Worm (Caenorhabditis elegans) whole organism, L3 larva: ENCODE results near the gene zipt-17.

Experiments used
- ZK546.5 ChIP-seq: sonication (generic microtip); optimal IDR thresholded peaks from 2 replicates; lab custom pipeline; 2017; ENCODE audit warnings: missing biosample characterization, missing genetic modification characterization
- aly-2 ChIP-seq: fragments of 150-350 bp; optimal IDR thresholded peaks from 2 replicates; lab custom pipeline; 2014; ENCODE audit warnings: missing biosample characterization, missing genetic modification characterization
- ceh-9 ChIP-seq: sonication (generic microtip); optimal IDR thresholded peaks from 2 replicates; lab custom pipeline; 2018; ENCODE audit warnings: missing biosample characterization, missing genetic modification characterization
- daf-12 ChIP-seq: fragments of 150-350 bp; optimal IDR thresholded peaks from 2 replicates; lab custom pipeline; 2014; ENCODE audit warnings: missing biosample characterization, missing genetic modification reagents, missing genetic modification characterization
- eor-1 ChIP-seq, 2 experiments: fragments of 150-350 bp; optimal IDR thresholded peaks; 2 replicates each; lab custom pipeline; 2014 to 2018; ENCODE audit warnings: missing biosample characterization in 2 of 2, missing genetic modification characterization in 2 of 2
- fkh-2 ChIP-seq: fragments of 150-350 bp; optimal IDR thresholded peaks from 2 replicates; lab custom pipeline; 2014; ENCODE audit warnings: missing biosample characterization, missing genetic modification reagents, missing genetic modification characterization
- fos-1 ChIP-seq: fragments of 150-350 bp; optimal IDR thresholded peaks from 2 replicates; lab custom pipeline; 2014; ENCODE audit warnings: missing biosample characterization, missing genetic modification characterization
- hmg-11 ChIP-seq: sonication (generic microtip); optimal IDR thresholded peaks from 2 replicates; lab custom pipeline; 2016; ENCODE audit warnings: missing genetic modification characterization, missing compliant biosample characterization
- lin-39 ChIP-seq: fragments of 150-350 bp; optimal IDR thresholded peaks from 2 replicates; lab custom pipeline; 2018; ENCODE audit warnings: missing biosample characterization, missing genetic modification reagents, missing genetic modification characterization
- lsy-12 ChIP-seq: sonication (generic microtip); optimal IDR thresholded peaks from 2 replicates; lab custom pipeline; 2016; ENCODE audit warnings: mild to moderate bottlenecking, missing genetic modification characterization, missing compliant biosample characterization
- mdl-1 ChIP-seq: fragments of 150-350 bp; optimal IDR thresholded peaks from 2 replicates; lab custom pipeline; 2014; ENCODE audit warnings: missing biosample characterization, missing genetic modification characterization
- mml-1 ChIP-seq: fragments of 150-350 bp; sonication (generic microtip); optimal IDR thresholded peaks from 3 replicates; lab custom pipeline; 2014; ENCODE audit warnings: missing biosample characterization, missing genetic modification characterization
- nhr-237 ChIP-seq: fragments of 150-350 bp; optimal IDR thresholded peaks from 2 replicates; lab custom pipeline; 2014; ENCODE audit warnings: missing biosample characterization, missing genetic modification characterization
- nhr-43 ChIP-seq: sonication (generic microtip); optimal IDR thresholded peaks from 2 replicates; lab custom pipeline; 2016; ENCODE audit warnings: mild to moderate bottlenecking, missing genetic modification characterization, missing compliant biosample characterization; ENCODE audit not compliant: poor library complexity, severe bottlenecking
- nhr-67 ChIP-seq: fragments of 150-350 bp; optimal IDR thresholded peaks from 2 replicates; lab custom pipeline; 2014; ENCODE audit warnings: missing biosample characterization, missing genetic modification characterization
- pha-4 ChIP-seq: fragments of 150-350 bp; optimal IDR thresholded peaks from 2 replicates; lab custom pipeline; 2014; ENCODE audit warnings: missing biosample characterization, missing genetic modification reagents, missing genetic modification characterization
- tbx-2 ChIP-seq: sonication (generic microtip); optimal IDR thresholded peaks from 2 replicates; lab custom pipeline; 2016; ENCODE audit warnings: mild to moderate bottlenecking, missing genetic modification characterization, missing compliant biosample characterization
- unc-62 ChIP-seq: fragments of 150-350 bp; sonication (generic microtip); optimal IDR thresholded peaks from 4 replicates; lab custom pipeline; 2014; ENCODE audit warnings: missing biosample characterization, missing genetic modification reagents, missing genetic modification characterization
- zag-1 ChIP-seq: fragments of 150-350 bp; optimal IDR thresholded peaks from 2 replicates; lab custom pipeline; 2014; ENCODE audit warnings: missing biosample characterization, missing genetic modification characterization

zipt-17 gene

ce11 chrIV:17316398-17316797 is 50.8 kb downstream of the zipt-17 start, which contains the start of gene C49C3.20:
TSS of gene C49C3.20 (minus strand) at chrIV:17316498.
- TF ChIP-seq lsy-12 (no peak), nhr-237 (tag; lab: Kevin White, UChicago) (no peak), hmg-11 (no peak), fos-1 (tag; lab: Kevin White, UChicago) (no peak), zag-1 (no peak), mdl-1 (tag; lab: Kevin White, UChicago) (no peak), pha-4 (tag; lab: Kevin White, UChicago) (no peak), ZK546.5 (tag; lab: Kevin White, UChicago) (no peak), tbx-2 (tag; lab: Kevin White, UChicago) (no peak), eor-1 (tag; optimal IDR thresholded peaks at IDR 0.05; lab: Kevin White, UChicago) (no peak), nhr-67 (tag; lab: Kevin White, UChicago) (no peak), mml-1 (no peak), nhr-43 (tag; lab: Kevin White, UChicago) (no peak), fkh-2 (tag; lab: Kevin White, UChicago) (no peak), ceh-9 (tag; lab: Kevin White, UChicago) (no peak), aly-2 (tag; lab: Kevin White, UChicago) (no peak), lin-39 (no peak), unc-62 (GFP tag; lab: Kevin White, UChicago) (no peak), daf-12 (no peak)
- TF ChIP-seq, all 47 proteins: peak for 0
